Worm (Caenorhabditis elegans) whole organism, L2 larva: ENCODE measurements around the gene fbxc-21.

ENCODE experiments used
- R02D3.7 ChIP-seq: fragments of 150-350 bp; optimal IDR thresholded peaks from 2 replicates; lab custom pipeline; 2014; ENCODE audit warnings: missing biosample characterization, missing genetic modification characterization
- Y55F3AM.14 ChIP-seq: fragments of 200-800 bp; sonication (Bioruptor generic); optimal IDR thresholded peaks from 2 replicates; lab custom pipeline; 2018; ENCODE audit warnings: mild to moderate bottlenecking, missing genetic modification characterization, missing compliant biosample characterization
- ZK546.5 ChIP-seq: sonication (generic microtip); optimal IDR thresholded peaks from 2 replicates; lab custom pipeline; 2017; ENCODE audit warnings: missing biosample characterization, missing genetic modification characterization
- aly-2 ChIP-seq: fragments of 150-350 bp; optimal IDR thresholded peaks from 2 replicates; lab custom pipeline; 2014; ENCODE audit warnings: missing biosample characterization, missing genetic modification characterization
- blmp-1 ChIP-seq: sonication (generic microtip); optimal IDR thresholded peaks from 2 replicates; lab custom pipeline; 2017; ENCODE audit warnings: missing genetic modification characterization, mild to moderate bottlenecking, missing compliant biosample characterization, antibody characterized with exemption, moderate library complexity; ENCODE audit not compliant: insufficient read depth
- ceh-16 ChIP-seq: fragments of 150-350 bp; optimal IDR thresholded peaks from 2 replicates; lab custom pipeline; 2014; ENCODE audit warnings: missing biosample characterization, missing genetic modification characterization
- ceh-82 ChIP-seq: fragments of 150-350 bp; optimal IDR thresholded peaks from 2 replicates; lab custom pipeline; 2014; ENCODE audit warnings: missing biosample characterization, missing genetic modification characterization
- crh-2 ChIP-seq: sonication (generic microtip); optimal IDR thresholded peaks from 2 replicates; lab custom pipeline; 2017; ENCODE audit warnings: missing biosample characterization, missing genetic modification characterization
- dmd-4 ChIP-seq: sonication (generic microtip); optimal IDR thresholded peaks from 2 replicates; lab custom pipeline; 2017; ENCODE audit warnings: missing biosample characterization, missing genetic modification characterization
- egl-27 ChIP-seq: sonication (generic microtip); optimal IDR thresholded peaks from 3 replicates; lab custom pipeline; 2017; ENCODE audit warnings: missing biosample characterization, missing genetic modification reagents, missing genetic modification characterization
- elt-1 ChIP-seq: fragments of 150-350 bp; optimal IDR thresholded peaks from 2 replicates; lab custom pipeline; 2014; ENCODE audit warnings: missing biosample characterization, missing genetic modification characterization
- elt-3 ChIP-seq: sonication (generic microtip); optimal IDR thresholded peaks from 2 replicates; lab custom pipeline; 2017; ENCODE audit warnings: missing biosample characterization, missing genetic modification characterization
- fos-1 ChIP-seq: fragments of 150-350 bp; optimal IDR thresholded peaks from 2 replicates; lab custom pipeline; 2014; ENCODE audit warnings: missing biosample characterization, missing genetic modification characterization
- gmeb-1 ChIP-seq: fragments of 150-350 bp; optimal IDR thresholded peaks from 2 replicates; lab custom pipeline; 2014; ENCODE audit warnings: missing biosample characterization, missing genetic modification characterization
- lin-11 ChIP-seq: fragments of 150-350 bp; sonication (generic microtip); optimal IDR thresholded peaks from 2 replicates; lab custom pipeline; 2014; ENCODE audit warnings: missing biosample characterization, missing genetic modification characterization, inconsistent platforms, mixed read lengths
- lin-13 ChIP-seq: fragments of 150-350 bp; optimal IDR thresholded peaks from 2 replicates; lab custom pipeline; 2014; ENCODE audit warnings: missing biosample characterization, missing genetic modification reagents, missing genetic modification characterization
- lin-39 ChIP-seq: fragments of 150-350 bp; optimal IDR thresholded peaks from 2 replicates; lab custom pipeline; 2014; ENCODE audit warnings: missing biosample characterization, missing genetic modification reagents, missing genetic modification characterization
- mbf-1 ChIP-seq: sonication (generic microtip); optimal IDR thresholded peaks from 2 replicates; lab custom pipeline; 2017; ENCODE audit warnings: missing biosample characterization, missing genetic modification characterization
- nhr-12 ChIP-seq: fragments of 150-350 bp; optimal IDR thresholded peaks from 2 replicates; lab custom pipeline; 2014; ENCODE audit warnings: missing biosample characterization, missing genetic modification characterization
- nhr-21 ChIP-seq: fragments of 150-350 bp; optimal IDR thresholded peaks from 2 replicates; lab custom pipeline; 2014; ENCODE audit warnings: missing biosample characterization, missing genetic modification characterization
- nhr-23 ChIP-seq: fragments of 150-350 bp; optimal IDR thresholded peaks from 2 replicates; lab custom pipeline; 2014; ENCODE audit warnings: missing biosample characterization, missing genetic modification reagents, missing genetic modification characterization
- nhr-237 ChIP-seq: fragments of 150-350 bp; optimal IDR thresholded peaks from 2 replicates; lab custom pipeline; 2014; ENCODE audit warnings: missing biosample characterization, missing genetic modification characterization
- nhr-25 ChIP-seq: fragments of 150-350 bp; sonication (generic microtip); optimal IDR thresholded peaks from 3 replicates; lab custom pipeline; 2014; ENCODE audit warnings: missing biosample characterization, missing genetic modification characterization
- nhr-77 ChIP-seq: fragments of 150-350 bp; optimal IDR thresholded peaks from 2 replicates; lab custom pipeline; 2014; ENCODE audit warnings: missing biosample characterization, missing genetic modification characterization
- peb-1 ChIP-seq: fragments of 150-350 bp; optimal IDR thresholded peaks from 2 replicates; lab custom pipeline; 2014; ENCODE audit warnings: missing biosample characterization, missing genetic modification characterization
- sem-4 ChIP-seq: fragments of 150-350 bp; optimal IDR thresholded peaks from 2 replicates; lab custom pipeline; 2014; ENCODE audit warnings: missing biosample characterization, missing genetic modification reagents, missing genetic modification characterization
- skn-1 ChIP-seq: sonication (generic microtip); optimal IDR thresholded peaks from 2 replicates; lab custom pipeline; 2017; ENCODE audit warnings: missing biosample characterization, missing genetic modification characterization
- sma-3 ChIP-seq: sonication (generic microtip); optimal IDR thresholded peaks from 2 replicates; lab custom pipeline; 2016; ENCODE audit warnings: missing genetic modification reagents, missing genetic modification characterization, missing compliant biosample characterization
- unc-39 ChIP-seq: fragments of 150-350 bp; optimal IDR thresholded peaks from 2 replicates; lab custom pipeline; 2014; ENCODE audit warnings: missing biosample characterization, missing genetic modification characterization
- unc-55 ChIP-seq: fragments of 150-350 bp; sonication (generic microtip); optimal IDR thresholded peaks from 3 replicates; lab custom pipeline; 2014; ENCODE audit warnings: missing biosample characterization, missing genetic modification reagents, missing genetic modification characterization
- zag-1 ChIP-seq: fragments of 150-350 bp; optimal IDR thresholded peaks from 2 replicates; lab custom pipeline; 2014; ENCODE audit warnings: missing biosample characterization, missing genetic modification characterization
- ztf-1 ChIP-seq: fragments of 200-800 bp; sonication (Bioruptor generic); conservative IDR thresholded peaks from 2 replicates; pipeline ENCODE4 v1.3.6; 2022; ENCODE audit warnings: missing genetic modification characterization, missing compliant biosample characterization
- ztf-11 ChIP-seq: sonication (generic microtip); optimal IDR thresholded peaks from 2 replicates; lab custom pipeline; 2017; ENCODE audit warnings: missing biosample characterization, missing genetic modification characterization
- ztf-4 ChIP-seq: fragments of 150-350 bp; optimal IDR thresholded peaks from 2 replicates; lab custom pipeline; 2014; ENCODE audit warnings: missing biosample characterization, missing genetic modification characterization

The fbxc-21 gene

ce11 chrII:1692827-1693226, at the start of gene fbxc-21:
Gene fbxc-21 (minus strand): TSS chrII:1692927.
- no peak for TF ChIP-seq sma-3
- TF ChIP-seq ztf-1 (GFP tag; lab: Robert Waterston, UW), result no peak
- no peak for TF ChIP-seq skn-1 (tag; lab: Kevin White, UChicago)
- TF ChIP-seq ceh-16 (tag; lab: Kevin White, UChicago), result no peak
- TF ChIP-seq nhr-21, result no peak
- TF ChIP-seq unc-39 (tag; lab: Kevin White, UChicago), result no peak
- TF ChIP-seq gmeb-1, result no peak
- no peak for TF ChIP-seq lin-13

ce11 chrII:1741248-1741647, 48.5 kb upstream of the fbxc-21 start, which contains the start of gene K07G6.1:
Gene K07G6.1 (plus strand): TSS chrII:1741548.
- TF ChIP-seq ztf-11 (tag; lab: Kevin White, UChicago), result no peak
- TF ChIP-seq blmp-1 (tag; lab: Kevin White, UChicago), result no peak
- no peak for TF ChIP-seq ceh-82 (tag; lab: Kevin White, UChicago)
- TF ChIP-seq elt-1 (tag; lab: Kevin White, UChicago), result no peak

DNA sequence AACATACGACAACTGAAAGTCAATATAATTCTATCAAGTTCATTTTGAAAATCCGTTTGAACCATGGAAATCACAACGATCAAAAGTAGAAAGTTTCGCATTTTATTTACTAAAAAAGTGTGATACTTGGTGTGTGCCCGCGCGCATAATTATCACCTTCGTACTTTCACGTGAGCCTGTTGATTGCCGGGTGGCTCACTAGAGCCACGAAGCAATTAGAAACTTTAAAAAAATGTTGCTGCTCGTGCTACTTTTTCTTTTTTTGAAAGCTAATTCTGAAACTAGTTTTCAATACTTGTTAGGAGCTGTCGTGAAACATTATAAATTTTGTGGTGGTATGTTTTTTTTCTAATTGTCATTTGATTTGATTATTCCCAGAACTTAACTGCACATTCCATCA, 46.1 kb upstream of the fbxc-21 start, which contains the start of the genes irld-9 and irld-33:
TSS of gene irld-9 (minus strand) at position 101 of the 400 bp plus-strand sequence.
TSS of gene irld-33 (plus strand) at position 209 of the 400 bp plus-strand sequence.
- TF ChIP-seq Y55F3AM.14 (GFP tag; lab: Kevin White, UChicago) (no peak), nhr-23 (tag; lab: Kevin White, UChicago) (no peak), ztf-11 (tag; lab: Kevin White, UChicago) (no peak), unc-55 (GFP tag; lab: Kevin White, UChicago) (no peak), ceh-16 (tag; lab: Kevin White, UChicago) (no peak), egl-27 (no peak), zag-1 (tag; lab: Kevin White, UChicago) (no peak), elt-3 (no peak), mbf-1 (tag; lab: Kevin White, UChicago) (no peak), elt-1 (tag; lab: Kevin White, UChicago) (no peak), skn-1 (tag; lab: Kevin White, UChicago) (no peak), nhr-77 (tag; lab: Kevin White, UChicago) (no peak), aly-2 (tag; lab: Kevin White, UChicago) (no peak), dmd-4 (tag; lab: Kevin White, UChicago) (no peak), sem-4 (no peak), peb-1 (no peak), lin-39 (no peak), lin-11 (tag; lab: Kevin White, UChicago) (no peak), nhr-25 (no peak)
- TF ChIP-seq, all 48 proteins: peak for 0

DNA sequence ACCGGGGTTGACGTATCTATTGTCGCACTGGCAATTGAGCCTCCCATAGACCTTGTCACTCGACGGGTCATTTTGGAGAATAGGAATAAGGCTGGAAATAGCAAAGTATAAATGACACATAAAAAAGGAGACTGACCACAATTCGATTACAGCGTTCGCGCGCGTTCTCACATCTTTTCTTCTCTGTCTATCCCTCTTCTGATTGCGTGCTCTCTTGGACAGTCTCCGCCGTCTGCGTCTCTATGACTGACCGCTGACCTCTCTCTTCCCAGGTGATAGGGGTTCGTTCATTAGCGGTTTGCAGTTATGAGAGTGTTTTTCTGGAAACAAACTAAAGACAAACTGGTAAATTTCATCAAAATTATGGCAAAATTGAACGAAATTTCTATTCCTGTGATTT, 43.6 kb upstream of the fbxc-21 start, which contains the start of gene ceh-83:
TSS of gene ceh-83 (minus strand) at position 181 of the 400 bp plus-strand sequence.
- peak; percentile 49 for TF ChIP-seq fos-1 (tag; lab: Kevin White, UChicago)
- TF ChIP-seq dmd-4 (tag; lab: Kevin White, UChicago), result no peak

ce11 chrII:1735145-1735544, 42.4 kb upstream of the fbxc-21 start:
- TF ChIP-seq ztf-4 (tag; lab: Kevin White, UChicago) (no peak), nhr-237 (tag; lab: Kevin White, UChicago) (no peak), sem-4 (no peak), lin-39 (no peak), unc-39 (tag; lab: Kevin White, UChicago) (no peak), ceh-16 (tag; lab: Kevin White, UChicago) (no peak), R02D3.7 (no peak), zag-1 (tag; lab: Kevin White, UChicago) (no peak), ztf-1 (GFP tag; lab: Robert Waterston, UW) (no peak), elt-1 (tag; lab: Kevin White, UChicago) (no peak), mbf-1 (tag; lab: Kevin White, UChicago) (no peak)

DNA sequence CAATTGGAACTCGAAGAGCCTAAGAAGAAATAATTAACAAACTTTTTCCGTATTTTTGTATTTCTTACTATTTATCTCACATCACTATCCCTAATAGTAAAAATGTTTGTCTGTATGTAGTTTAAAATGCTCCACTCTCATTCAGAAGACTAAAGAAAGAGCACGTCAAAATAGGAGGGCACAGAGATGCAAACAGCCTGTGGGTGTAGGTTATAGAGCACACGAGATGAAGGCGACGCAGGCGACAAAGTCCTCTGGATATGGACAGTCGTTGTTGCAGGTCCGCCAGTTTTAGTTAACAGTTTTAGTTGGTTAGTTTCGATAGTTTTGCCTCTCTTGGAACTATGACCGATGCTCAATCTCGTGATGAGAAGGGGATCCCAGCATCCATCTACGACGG, 39.2 kb upstream of the fbxc-21 start, which contains the start of gene ceh-82:
TSS of gene ceh-82 (plus strand) at position 301 of the 400 bp plus-strand sequence.
- TF ChIP-seq peb-1 (no peak), ZK546.5 (tag; lab: Kevin White, UChicago) (no peak), lin-39 (no peak), nhr-12 (tag; lab: Kevin White, UChicago) (no peak), elt-1 (tag; lab: Kevin White, UChicago) (no peak), unc-39 (tag; lab: Kevin White, UChicago) (no peak), crh-2 (tag; lab: Kevin White, UChicago) (no peak), nhr-21 (no peak)
